Worm (Caenorhabditis elegans) whole organism, L3 larva: ENCODE data around the gene fbxa-14.
A peak's percentile ranks its signal among the peaks of the same experiment; 100 is the strongest.

Source experiments
- R02D3.7 ChIP-seq: fragments of 150-350 bp; optimal IDR thresholded peaks from 2 replicates; lab custom pipeline; 2014; ENCODE audit warnings: missing biosample characterization, missing genetic modification characterization
- ZK546.5 ChIP-seq: sonication (generic microtip); optimal IDR thresholded peaks from 2 replicates; lab custom pipeline; 2017; ENCODE audit warnings: missing biosample characterization, missing genetic modification characterization
- aly-2 ChIP-seq: fragments of 150-350 bp; optimal IDR thresholded peaks from 2 replicates; lab custom pipeline; 2014; ENCODE audit warnings: missing biosample characterization, missing genetic modification characterization
- ama-1 ChIP-seq: fragments of 150-350 bp; optimal IDR thresholded peaks from 2 replicates; lab custom pipeline; 2018
- ceh-16 ChIP-seq: sonication (generic microtip); optimal IDR thresholded peaks from 2 replicates; lab custom pipeline; 2017; ENCODE audit warnings: missing biosample characterization, missing genetic modification characterization
- ceh-28 ChIP-seq: fragments of 150-350 bp; optimal IDR thresholded peaks from 2 replicates; lab custom pipeline; 2014; ENCODE audit warnings: missing biosample characterization, missing genetic modification reagents, missing genetic modification characterization
- ceh-82 ChIP-seq: fragments of 150-350 bp; optimal IDR thresholded peaks from 2 replicates; lab custom pipeline; 2014; ENCODE audit warnings: missing biosample characterization, missing genetic modification characterization
- ceh-9 ChIP-seq: sonication (generic microtip); optimal IDR thresholded peaks from 2 replicates; lab custom pipeline; 2018; ENCODE audit warnings: missing biosample characterization, missing genetic modification characterization
- daf-12 ChIP-seq: fragments of 150-350 bp; optimal IDR thresholded peaks from 2 replicates; lab custom pipeline; 2014; ENCODE audit warnings: missing biosample characterization, missing genetic modification reagents, missing genetic modification characterization
- egl-27 ChIP-seq: sonication (generic microtip); optimal IDR thresholded peaks from 4 replicates; lab custom pipeline; 2017; ENCODE audit warnings: missing biosample characterization, missing genetic modification reagents, missing genetic modification characterization
- egl-5 ChIP-seq: fragments of 150-350 bp; optimal IDR thresholded peaks from 2 replicates; lab custom pipeline; 2017; ENCODE audit warnings: missing biosample characterization, missing genetic modification reagents, missing genetic modification characterization, inconsistent platforms
- elt-1 ChIP-seq: fragments of 150-350 bp; optimal IDR thresholded peaks from 2 replicates; lab custom pipeline; 2014; ENCODE audit warnings: missing biosample characterization, missing genetic modification characterization
- elt-2 ChIP-seq: sonication (generic microtip); optimal IDR thresholded peaks from 2 replicates; lab custom pipeline; 2016; ENCODE audit warnings: missing genetic modification reagents, mild to moderate bottlenecking, missing genetic modification characterization, missing compliant biosample characterization
- elt-3 ChIP-seq, 3 experiments: fragments of 150-350 bp in 1 of 3; sonication (generic microtip) in 2 of 3; optimal IDR thresholded peaks; 2 replicates in 2 of 3; 4 replicates in 1 of 3; lab custom pipeline; 2014 to 2017; ENCODE audit warnings: missing biosample characterization in 3 of 3, missing genetic modification characterization in 3 of 3
- eor-1 ChIP-seq, 2 experiments: fragments of 150-350 bp; optimal IDR thresholded peaks; 2 replicates each; lab custom pipeline; 2014 to 2018; ENCODE audit warnings: missing biosample characterization in 2 of 2, missing genetic modification characterization in 2 of 2
- fkh-10 ChIP-seq: sonication (generic microtip); optimal IDR thresholded peaks from 2 replicates; lab custom pipeline; 2017; ENCODE audit warnings: missing biosample characterization, missing genetic modification reagents, missing genetic modification characterization
- fos-1 ChIP-seq: fragments of 150-350 bp; optimal IDR thresholded peaks from 2 replicates; lab custom pipeline; 2014; ENCODE audit warnings: missing biosample characterization, missing genetic modification characterization
- jun-1 ChIP-seq: fragments of 150-350 bp; optimal IDR thresholded peaks from 2 replicates; lab custom pipeline; 2014; ENCODE audit warnings: missing biosample characterization, missing genetic modification reagents, missing genetic modification characterization
- lin-15B ChIP-seq: fragments of 150-350 bp; optimal IDR thresholded peaks from 2 replicates; lab custom pipeline; 2014; ENCODE audit warnings: missing biosample characterization, missing genetic modification characterization
- lsy-12 ChIP-seq: sonication (generic microtip); optimal IDR thresholded peaks from 2 replicates; lab custom pipeline; 2016; ENCODE audit warnings: mild to moderate bottlenecking, missing genetic modification characterization, missing compliant biosample characterization
- mdl-1 ChIP-seq: fragments of 150-350 bp; optimal IDR thresholded peaks from 2 replicates; lab custom pipeline; 2014; ENCODE audit warnings: missing biosample characterization, missing genetic modification characterization
- mml-1 ChIP-seq: fragments of 150-350 bp; sonication (generic microtip); optimal IDR thresholded peaks from 3 replicates; lab custom pipeline; 2014; ENCODE audit warnings: missing biosample characterization, missing genetic modification characterization
- nfya-1 ChIP-seq: sonication (generic microtip); optimal IDR thresholded peaks from 2 replicates; lab custom pipeline; 2017; ENCODE audit warnings: missing genetic modification characterization, mild to moderate bottlenecking, missing compliant biosample characterization, antibody characterized with exemption, moderate library complexity; ENCODE audit not compliant: insufficient read depth
- nhr-11 ChIP-seq: fragments of 150-350 bp; optimal IDR thresholded peaks from 2 replicates; lab custom pipeline; 2014; ENCODE audit warnings: missing biosample characterization, missing genetic modification characterization
- nhr-12 ChIP-seq: fragments of 150-350 bp; optimal IDR thresholded peaks from 2 replicates; lab custom pipeline; 2014; ENCODE audit warnings: missing biosample characterization, missing genetic modification characterization
- nhr-23 ChIP-seq: fragments of 150-350 bp; optimal IDR thresholded peaks from 2 replicates; lab custom pipeline; 2014; ENCODE audit warnings: missing biosample characterization, missing genetic modification reagents, missing genetic modification characterization
- nhr-237 ChIP-seq: fragments of 150-350 bp; optimal IDR thresholded peaks from 2 replicates; lab custom pipeline; 2014; ENCODE audit warnings: missing biosample characterization, missing genetic modification characterization
- nhr-25 ChIP-seq: sonication (generic microtip); optimal IDR thresholded peaks from 2 replicates; lab custom pipeline; 2017; ENCODE audit warnings: missing biosample characterization, missing genetic modification characterization
- nhr-76 ChIP-seq: fragments of 150-350 bp; sonication (generic microtip); optimal IDR thresholded peaks from 5 replicates; lab custom pipeline; 2014; ENCODE audit warnings: missing biosample characterization, missing genetic modification characterization
- nhr-77 ChIP-seq: fragments of 150-350 bp; optimal IDR thresholded peaks from 2 replicates; lab custom pipeline; 2014; ENCODE audit warnings: missing biosample characterization, missing genetic modification characterization
- pha-4 ChIP-seq: fragments of 150-350 bp; optimal IDR thresholded peaks from 2 replicates; lab custom pipeline; 2014; ENCODE audit warnings: missing biosample characterization, missing genetic modification reagents, missing genetic modification characterization
- pqm-1 ChIP-seq: fragments of 150-350 bp; optimal IDR thresholded peaks from 2 replicates; lab custom pipeline; 2017; ENCODE audit warnings: missing biosample characterization, missing genetic modification characterization, inconsistent platforms
- skn-1 ChIP-seq: fragments of 150-350 bp; optimal IDR thresholded peaks from 2 replicates; lab custom pipeline; 2014; ENCODE audit warnings: missing biosample characterization, missing genetic modification characterization
- snpc-4 ChIP-seq: fragments of 150-350 bp; optimal IDR thresholded peaks from 2 replicates; lab custom pipeline; 2014; ENCODE audit warnings: missing biosample characterization, missing genetic modification characterization
- unc-39 ChIP-seq: sonication (generic microtip); optimal IDR thresholded peaks from 4 replicates; lab custom pipeline; 2017; ENCODE audit warnings: missing biosample characterization, missing genetic modification characterization
- zag-1 ChIP-seq: fragments of 150-350 bp; optimal IDR thresholded peaks from 2 replicates; lab custom pipeline; 2014; ENCODE audit warnings: missing biosample characterization, missing genetic modification characterization
- ztf-4 ChIP-seq: fragments of 150-350 bp; optimal IDR thresholded peaks from 2 replicates; lab custom pipeline; 2014; ENCODE audit warnings: missing biosample characterization, missing genetic modification characterization

The fbxa-14 gene

ce11 chrIII:1295149-1295716, 29.2 kb downstream of the fbxa-14 start, which contains the start of gene fbxa-35:
TSS of gene fbxa-35 (plus strand) at chrIII:1295666.
- TF ChIP-seq elt-2 (tag; lab: Kevin White, UChicago) (peak; percentile 63), pqm-1 (tag; lab: Kevin White, UChicago) (peak; percentile 86), eor-1 (tag; optimal IDR thresholded peaks at IDR 0.05; lab: Kevin White, UChicago) (no peak)
- TF ChIP-seq, all 47 proteins: peak for 2

DNA sequence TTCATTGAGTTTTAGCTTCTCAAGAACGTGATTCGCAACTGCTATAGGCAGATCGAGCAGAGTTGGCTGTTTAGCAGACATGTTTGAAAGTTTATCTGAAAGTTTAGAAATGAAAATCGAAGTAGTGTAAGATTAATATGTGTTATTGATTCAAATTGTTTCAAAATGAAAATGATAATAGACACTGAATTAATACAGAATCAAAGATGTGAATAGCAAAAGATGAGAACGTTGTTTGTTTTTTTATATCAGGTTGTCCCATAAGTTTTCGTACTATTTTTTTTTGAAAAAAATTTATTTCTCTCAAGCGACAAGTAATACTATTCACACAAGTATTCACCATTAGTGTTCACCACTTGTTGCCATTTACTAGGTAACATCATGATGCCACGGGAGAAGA, 31.3 kb downstream of the fbxa-14 start, which contains the start of gene fbxa-36:
Gene fbxa-36, minus strand, starts transcription at position 101 of the 400 bp plus-strand sequence.
- TF ChIP-seq nhr-76 (tag; lab: Kevin White, UChicago) (no peak), daf-12 (tag; lab: Kevin White, UChicago) (no peak), nhr-12 (no peak), pha-4 (no peak), jun-1 (tag; lab: Kevin White, UChicago) (no peak), nhr-25 (no peak), R02D3.7 (no peak), aly-2 (tag; lab: Kevin White, UChicago) (no peak), egl-27 (tag; lab: Kevin White, UChicago) (no peak), eor-1 (tag; optimal IDR thresholded peaks at IDR 0.05; lab: Kevin White, UChicago) (no peak), zag-1 (tag; lab: Kevin White, UChicago) (no peak), nhr-23 (tag; lab: Kevin White, UChicago) (no peak), ceh-16 (no peak), snpc-4 (tag; lab: Kevin White, UChicago) (no peak), egl-5 (tag; lab: Kevin White, UChicago) (no peak)

DNA sequence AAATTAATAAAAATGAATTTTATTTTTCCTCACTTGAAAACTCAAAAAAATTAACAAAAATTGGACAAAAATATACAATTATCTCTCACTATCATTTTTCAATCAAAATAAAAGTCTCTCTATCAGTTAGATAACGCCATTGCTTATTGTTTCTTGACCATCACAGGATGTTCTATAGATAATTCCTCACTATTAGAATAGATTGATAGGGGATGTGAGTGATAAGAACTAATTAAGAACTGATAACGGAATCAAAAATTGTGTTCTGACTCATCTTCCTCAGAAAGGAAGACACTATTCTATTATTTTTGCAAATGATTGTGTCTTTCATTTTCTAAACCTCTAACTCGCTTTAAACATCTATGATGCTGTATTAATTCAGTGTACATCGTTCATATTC, 35.3 kb downstream of the fbxa-14 start:
- no peak for TF ChIP-seq nfya-1 (tag; lab: Kevin White, UChicago)
- TF ChIP-seq elt-2 (tag; lab: Kevin White, UChicago): peak; percentile 75
- TF ChIP-seq nhr-77 (tag; lab: Kevin White, UChicago): no peak
- no peak for TF ChIP-seq aly-2 (tag; lab: Kevin White, UChicago)
- no peak for TF ChIP-seq nhr-76 (tag; lab: Kevin White, UChicago)
- TF ChIP-seq elt-1 (tag; lab: Kevin White, UChicago): no peak
- TF ChIP-seq elt-3 (tag; optimal IDR thresholded peaks at IDR 0.05; lab: Kevin White, UChicago): peak in 1 of 3 experiments; percentile 51
- TF ChIP-seq pqm-1 (tag; lab: Kevin White, UChicago): peak; percentile 87
- peak; percentile 31 for TF ChIP-seq jun-1 (tag; lab: Kevin White, UChicago)
- no peak for TF ChIP-seq zag-1 (tag; lab: Kevin White, UChicago)
- TF ChIP-seq lin-15B (tag; lab: Kevin White, UChicago): no peak
- TF ChIP-seq mdl-1 (tag; lab: Kevin White, UChicago): no peak
- no peak for TF ChIP-seq lsy-12
- TF ChIP-seq nhr-11 (tag; lab: Kevin White, UChicago): no peak
- no peak for TF ChIP-seq ceh-9
- no peak for TF ChIP-seq skn-1
- no peak for TF ChIP-seq fkh-10 (GFP tag; lab: Kevin White, UChicago)

DNA sequence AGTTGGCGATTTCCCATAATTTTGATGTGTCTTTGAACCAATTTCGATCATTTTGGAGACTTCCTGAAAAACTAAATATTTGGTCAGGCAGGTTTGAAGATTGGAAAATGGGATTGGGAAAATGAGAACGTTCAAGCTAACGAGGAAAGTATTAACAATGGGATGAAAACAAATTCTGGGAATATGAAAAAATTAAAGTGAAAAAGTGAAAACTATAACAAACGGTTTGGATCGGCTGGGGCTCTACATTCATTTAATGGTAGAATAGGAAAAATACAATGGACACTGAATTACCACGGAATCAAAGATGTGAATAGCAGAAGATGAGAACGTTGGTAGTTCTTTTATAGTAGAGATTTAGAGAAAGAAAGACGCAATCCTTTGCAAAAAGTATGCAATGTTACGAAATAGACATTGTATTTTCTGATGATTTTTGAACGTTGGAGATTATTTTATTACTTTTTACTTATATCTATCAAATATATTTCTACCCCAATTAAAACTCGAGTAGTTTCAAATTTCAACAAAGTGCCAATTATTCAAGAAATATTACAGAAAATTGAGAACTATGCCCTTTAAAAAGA, 35.8 kb downstream of the fbxa-14 start, which contains the start of gene fbxa-50:
Gene fbxa-50, minus strand, starts transcription at position 51 of the 584 bp plus-strand sequence.
- no peak for TF ChIP-seq ztf-4
- no peak for TF ChIP-seq ceh-82 (tag; lab: Kevin White, UChicago)
- TF ChIP-seq ceh-9: no peak
- TF ChIP-seq snpc-4 (tag; lab: Kevin White, UChicago): no peak
- no peak for TF ChIP-seq elt-3 (tag; optimal IDR thresholded peaks at IDR 0.05; lab: Kevin White, UChicago)
- TF ChIP-seq egl-27 (tag; lab: Kevin White, UChicago): no peak
- no peak for TF ChIP-seq elt-1 (tag; lab: Kevin White, UChicago)

- TF ChIP-seq unc-39 (tag; lab: Kevin White, UChicago) (no peak), pha-4 (peak; percentile 92), nfya-1 (tag; lab: Kevin White, UChicago) (peak; percentile 27), ama-1 (lab: Kevin White, UChicago) (no peak), nhr-237 (tag; lab: Kevin White, UChicago) (no peak), egl-27 (tag; lab: Kevin White, UChicago) (no peak), nhr-12 (no peak), ceh-28 (tag; lab: Kevin White, UChicago) (peak; percentile 74), mml-1 (tag; lab: Kevin White, UChicago) (no peak), ZK546.5 (tag; lab: Kevin White, UChicago) (no peak), ceh-82 (tag; lab: Kevin White, UChicago) (no peak), fos-1 (tag; lab: Kevin White, UChicago) (no peak), nhr-11 (tag; lab: Kevin White, UChicago) (no peak)
These were observed 39.8 kb downstream of the fbxa-14 start, which contains the start of gene fbxa-37 for ce11 chrIII:1284584-1285046. TSS of gene fbxa-37 (plus strand) at chrIII:1284996.
